Worm (Caenorhabditis elegans) whole organism, L4 larva: ENCODE measurements around the gene npr-36.

Experiments
- aly-2 ChIP-seq: sonication (generic microtip); optimal IDR thresholded peaks from 2 replicates; lab custom pipeline; 2018; ENCODE audit warnings: missing biosample characterization, missing genetic modification characterization
- dmd-6 ChIP-seq: fragments of 200-800 bp; sonication (Bioruptor generic); IDR thresholded peaks from 2 replicates; pipeline ENCODE4 v1.3.6; 2022; ENCODE audit warnings: missing genetic modification reagents, missing genetic modification characterization, missing compliant biosample characterization
- jun-1 ChIP-seq: fragments of 150-350 bp; optimal IDR thresholded peaks from 2 replicates; lab custom pipeline; 2014; ENCODE audit warnings: missing biosample characterization, missing genetic modification reagents, missing genetic modification characterization
- snpc-4 ChIP-seq: fragments of 150-350 bp; optimal IDR thresholded peaks from 2 replicates; lab custom pipeline; 2014; ENCODE audit warnings: missing biosample characterization, missing genetic modification characterization
- unc-130 ChIP-seq: sonication (generic microtip); optimal IDR thresholded peaks from 2 replicates; lab custom pipeline; 2016; ENCODE audit warnings: missing genetic modification reagents, missing genetic modification characterization, missing compliant biosample characterization
- unc-39 ChIP-seq: sonication (generic microtip); optimal IDR thresholded peaks from 2 replicates; lab custom pipeline; 2017; ENCODE audit warnings: missing biosample characterization, missing genetic modification characterization

DNA sequence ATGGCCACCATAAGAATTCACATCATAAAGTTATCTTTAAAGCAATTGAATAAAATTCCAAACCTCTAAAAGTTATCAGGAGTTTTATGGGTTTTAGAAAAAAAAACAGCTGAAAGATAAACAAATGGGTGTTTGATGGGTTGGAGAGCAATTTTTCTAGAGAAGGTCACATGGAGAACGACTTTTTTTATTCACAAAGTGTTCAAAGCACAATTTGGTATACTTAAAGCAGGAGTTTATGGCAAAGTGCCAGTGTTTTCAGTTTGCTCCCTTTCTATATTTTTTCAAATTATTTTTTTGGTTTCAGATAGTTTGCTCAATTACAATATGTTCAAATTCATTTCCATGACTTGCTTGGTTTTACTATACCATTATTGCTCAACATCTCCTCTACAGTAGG lies 41.7 kb downstream of the npr-36 start, which contains the start of gene F11C7.6:
- no peak for TF ChIP-seq unc-130 (GFP tag; lab: Kevin White, UChicago)
- no peak for TF ChIP-seq jun-1 (tag; lab: Kevin White, UChicago)
- no peak for TF ChIP-seq dmd-6 (GFP tag; lab: Robert Waterston, UW)
- TF ChIP-seq snpc-4 (tag; lab: Kevin White, UChicago), result no peak
- TF ChIP-seq aly-2 (tag; lab: Kevin White, UChicago), result no peak
- no peak for TF ChIP-seq unc-39 (tag; lab: Kevin White, UChicago)
